Worm (Caenorhabditis elegans) whole organism, L1 larva: ENCODE measurements around the gene nuo-5.
A peak's percentile ranks its signal among the peaks of the same experiment; 100 is the strongest.

Experiments used
- C04F5.9 ChIP-seq: sonication (generic microtip); optimal IDR thresholded peaks from 2 replicates; lab custom pipeline; 2016; ENCODE audit warnings: missing genetic modification characterization, missing compliant biosample characterization
- C16A3.4 ChIP-seq: fragments of 150-350 bp; optimal IDR thresholded peaks from 2 replicates; lab custom pipeline; 2014; ENCODE audit warnings: missing biosample characterization, missing genetic modification characterization
- F16B12.6 ChIP-seq: fragments of 150-350 bp; optimal IDR thresholded peaks from 2 replicates; lab custom pipeline; 2014; ENCODE audit warnings: missing biosample characterization, missing genetic modification characterization
- Y116A8C.19 ChIP-seq: sonication (generic microtip); optimal IDR thresholded peaks from 2 replicates; lab custom pipeline; 2016; ENCODE audit warnings: missing compliant biosample characterization, missing genetic modification characterization, borderline replicate concordance
- alr-1 ChIP-seq: fragments of 200-800 bp; sonication (Bioruptor generic); optimal IDR thresholded peaks from 2 replicates; lab custom pipeline; 2018; ENCODE audit warnings: borderline replicate concordance, mild to moderate bottlenecking, missing genetic modification characterization, missing compliant biosample characterization
- aly-2 ChIP-seq: fragments of 150-350 bp; optimal IDR thresholded peaks from 2 replicates; lab custom pipeline; 2014; ENCODE audit warnings: missing biosample characterization, missing genetic modification characterization
- ceh-8 ChIP-seq: fragments of 200-800 bp; sonication (Bioruptor generic); optimal IDR thresholded peaks from 2 replicates; lab custom pipeline; 2018; ENCODE audit warnings: mild to moderate bottlenecking, missing genetic modification characterization, moderate library complexity, missing compliant biosample characterization
- ceh-82 ChIP-seq, 3 experiments: fragments of 150-350 bp in 1 of 3; sonication (generic microtip) in 2 of 3; optimal IDR thresholded peaks; 2 replicates each; lab custom pipeline; 2014 to 2017; ENCODE audit warnings: missing biosample characterization in 3 of 3, missing genetic modification characterization in 3 of 3
- dpl-1 ChIP-seq, 3 experiments: fragments of 150-350 bp in 2 of 3; sonication (generic microtip) in 1 of 3; optimal IDR thresholded peaks; 2 replicates each; lab custom pipeline; 2014 to 2017; ENCODE audit warnings: missing biosample characterization in 3 of 3, missing genetic modification characterization in 3 of 3, missing genetic modification reagents in 3 of 3
- efl-1 ChIP-seq, 4 experiments: fragments of 150-350 bp; optimal IDR thresholded peaks in 3 of 4; peaks in 1 of 4; 1 replicate in 1 of 4; 2 replicates in 3 of 4; lab custom pipeline; 2014; ENCODE audit warnings: missing biosample characterization in 2 of 4, missing genetic modification characterization in 2 of 4, missing genetic modification reagents in 2 of 4
- egl-13 ChIP-seq: sonication (generic microtip); optimal IDR thresholded peaks from 2 replicates; lab custom pipeline; 2016; ENCODE audit warnings: missing genotype, missing genetic modification reagents, missing genetic modification characterization, missing compliant biosample characterization
- elt-3 ChIP-seq, 6 experiments: fragments of 150-350 bp in 1 of 6; sonication (generic microtip); optimal IDR thresholded peaks; 2 replicates each; lab custom pipeline; 2017 to 2018; ENCODE audit warnings: missing biosample characterization in 6 of 6, missing genetic modification characterization in 6 of 6, inconsistent platforms in 1 of 6
- ets-5 ChIP-seq: fragments of 200-800 bp; sonication (Bioruptor generic); IDR thresholded peaks from 2 replicates; pipeline ENCODE4 v1.3.6; 2022; ENCODE audit warnings: missing genetic modification characterization, missing compliant biosample characterization
- fkh-10 ChIP-seq: sonication (generic microtip); optimal IDR thresholded peaks from 2 replicates; lab custom pipeline; 2017; ENCODE audit warnings: missing biosample characterization, missing genetic modification reagents, missing genetic modification characterization
- fkh-4 ChIP-seq: sonication (generic microtip); optimal IDR thresholded peaks from 2 replicates; lab custom pipeline; 2016; ENCODE audit warnings: missing compliant biosample characterization, missing genetic modification characterization, borderline replicate concordance
- fkh-8 ChIP-seq: sonication (generic microtip); optimal IDR thresholded peaks from 2 replicates; lab custom pipeline; 2016; ENCODE audit warnings: mild to moderate bottlenecking, missing genetic modification characterization, missing compliant biosample characterization
- hlh-17 ChIP-seq: fragments of 200-800 bp; sonication (Bioruptor generic); optimal IDR thresholded peaks from 2 replicates; lab custom pipeline; 2018; ENCODE audit warnings: missing genetic modification characterization, mild to moderate bottlenecking, missing compliant biosample characterization, moderate library complexity, borderline replicate concordance
- hpl-2 ChIP-seq: fragments of 150-350 bp; optimal IDR thresholded peaks from 2 replicates; lab custom pipeline; 2014; ENCODE audit warnings: missing biosample characterization, missing genetic modification reagents, missing genetic modification characterization
- irx-1 ChIP-seq: sonication (generic microtip); optimal IDR thresholded peaks from 2 replicates; lab custom pipeline; 2016; ENCODE audit warnings: missing genetic modification characterization, missing compliant biosample characterization
- lin-13 ChIP-seq: fragments of 150-350 bp; optimal IDR thresholded peaks from 2 replicates; lab custom pipeline; 2014; ENCODE audit warnings: missing biosample characterization, missing genetic modification reagents, missing genetic modification characterization
- lin-14 ChIP-seq: fragments of 200-800 bp; sonication (Bioruptor generic); optimal IDR thresholded peaks from 2 replicates; lab custom pipeline; 2018; ENCODE audit warnings: mild to moderate bottlenecking, missing genetic modification characterization, moderate library complexity, missing compliant biosample characterization
- lin-39 ChIP-seq: fragments of 150-350 bp; optimal IDR thresholded peaks from 2 replicates; lab custom pipeline; 2014; ENCODE audit warnings: missing biosample characterization, missing genetic modification reagents, missing genetic modification characterization
- lir-3 ChIP-seq: sonication (generic microtip); optimal IDR thresholded peaks from 2 replicates; lab custom pipeline; 2016; ENCODE audit warnings: mild to moderate bottlenecking, missing genetic modification characterization, moderate library complexity, missing compliant biosample characterization; ENCODE audit not compliant: poor library complexity
- lsy-2 ChIP-seq, 2 experiments: fragments of 150-350 bp; optimal IDR thresholded peaks; 2 replicates each; lab custom pipeline; 2014; ENCODE audit warnings: missing biosample characterization in 2 of 2, missing genetic modification characterization in 2 of 2
- mdl-1 ChIP-seq, 2 experiments: fragments of 150-350 bp; optimal IDR thresholded peaks; 2 replicates each; lab custom pipeline; 2014 to 2017; ENCODE audit warnings: missing biosample characterization in 2 of 2, missing genetic modification characterization in 2 of 2, inconsistent platforms in 1 of 2
- mef-2 ChIP-seq: fragments of 150-350 bp; optimal IDR thresholded peaks from 2 replicates; lab custom pipeline; 2014; ENCODE audit warnings: missing biosample characterization, missing genetic modification characterization
- nhr-20 ChIP-seq: sonication (generic microtip); optimal IDR thresholded peaks from 2 replicates; lab custom pipeline; 2016; ENCODE audit warnings: mild to moderate bottlenecking, missing genetic modification characterization, missing compliant biosample characterization
- nhr-237 ChIP-seq: fragments of 150-350 bp; optimal IDR thresholded peaks from 2 replicates; lab custom pipeline; 2014; ENCODE audit warnings: missing biosample characterization, missing genetic modification characterization
- nhr-28 ChIP-seq: fragments of 150-350 bp; optimal IDR thresholded peaks from 2 replicates; lab custom pipeline; 2014; ENCODE audit warnings: missing biosample characterization, missing genetic modification characterization
- nhr-47 ChIP-seq: sonication (generic microtip); optimal IDR thresholded peaks from 2 replicates; lab custom pipeline; 2016; ENCODE audit warnings: mild to moderate bottlenecking, missing genetic modification characterization, moderate library complexity, missing compliant biosample characterization
- nhr-71 ChIP-seq: sonication (generic microtip); optimal IDR thresholded peaks from 2 replicates; lab custom pipeline; 2016; ENCODE audit warnings: mild to moderate bottlenecking, missing genetic modification characterization, moderate library complexity, missing compliant biosample characterization
- nhr-76 ChIP-seq: sonication (generic microtip); optimal IDR thresholded peaks from 2 replicates; lab custom pipeline; 2017; ENCODE audit warnings: missing biosample characterization, missing genetic modification characterization
- nhr-77 ChIP-seq: fragments of 150-350 bp; optimal IDR thresholded peaks from 2 replicates; lab custom pipeline; 2014; ENCODE audit warnings: missing biosample characterization, missing genetic modification characterization
- nhr-85 ChIP-seq: sonication (generic microtip); peaks from one replicate; lab custom pipeline; 2016; ENCODE audit warnings: missing genetic modification characterization, inconsistent platforms, missing compliant biosample characterization
- pax-3 ChIP-seq: fragments of 200-800 bp; sonication (Bioruptor generic); optimal IDR thresholded peaks from 2 replicates; lab custom pipeline; 2018; ENCODE audit warnings: mild to moderate bottlenecking, missing genetic modification characterization, moderate library complexity, missing compliant biosample characterization
- snu-23 ChIP-seq: sonication (generic microtip); optimal IDR thresholded peaks from 2 replicates; lab custom pipeline; 2016; ENCODE audit warnings: missing genetic modification characterization, missing compliant biosample characterization
- swsn-7 ChIP-seq: sonication (generic microtip); optimal IDR thresholded peaks from 2 replicates; lab custom pipeline; 2016; ENCODE audit warnings: missing genetic modification characterization, missing compliant biosample characterization
- tbx-2 ChIP-seq: sonication (generic microtip); optimal IDR thresholded peaks from 2 replicates; lab custom pipeline; 2016; ENCODE audit warnings: missing genetic modification characterization, missing compliant biosample characterization
- unc-30 ChIP-seq: sonication (generic microtip); optimal IDR thresholded peaks from 2 replicates; lab custom pipeline; 2017; ENCODE audit warnings: missing biosample characterization, missing genetic modification characterization
- unc-62 ChIP-seq: fragments of 150-350 bp; optimal IDR thresholded peaks from 2 replicates; lab custom pipeline; 2014; ENCODE audit warnings: missing biosample characterization, missing genetic modification reagents, missing genetic modification characterization
- unc-86 ChIP-seq: sonication (generic microtip); optimal IDR thresholded peaks from 2 replicates; lab custom pipeline; 2016; ENCODE audit warnings: missing genetic modification characterization, missing compliant biosample characterization
- vab-15 ChIP-seq: sonication (generic microtip); optimal IDR thresholded peaks from 2 replicates; lab custom pipeline; 2017; ENCODE audit warnings: missing genotype, mild to moderate bottlenecking, missing genetic modification characterization, missing compliant biosample characterization
- xbp-1 ChIP-seq: sonication (generic microtip); optimal IDR thresholded peaks from 2 replicates; lab custom pipeline; 2016; ENCODE audit warnings: missing genetic modification characterization, missing compliant biosample characterization
- zag-1 ChIP-seq: fragments of 150-350 bp; optimal IDR thresholded peaks from 2 replicates; lab custom pipeline; 2014; ENCODE audit warnings: missing biosample characterization, missing genetic modification characterization
- ztf-11 ChIP-seq, 2 experiments: sonication (generic microtip); optimal IDR thresholded peaks; 2 replicates each; lab custom pipeline; 2016 to 2017; ENCODE audit warnings: missing genetic modification characterization in 2 of 2, missing biosample characterization in 1 of 2, missing compliant biosample characterization in 1 of 2
- ztf-4 ChIP-seq: fragments of 150-350 bp; optimal IDR thresholded peaks from 2 replicates; lab custom pipeline; 2014; ENCODE audit warnings: missing biosample characterization, missing genetic modification characterization

Gene nuo-5

ce11 chrV:2666600-2666999 is 32.2 kb upstream of the nuo-5 start, which contains the start of gene W02G9.4:
Gene W02G9.4, plus strand, starts transcription at chrV:2666900.
- TF ChIP-seq F16B12.6 (no peak), lir-3 (tag; lab: Kevin White, UChicago) (no peak), unc-30 (no peak), nhr-77 (tag; lab: Kevin White, UChicago) (no peak), fkh-4 (tag; lab: Kevin White, UChicago) (no peak), ets-5 (GFP tag; lab: Robert Waterston, UW) (no peak), dpl-1 (GFP tag; optimal IDR thresholded peaks at IDR 0.05; lab: Kevin White, UChicago) (no peak), pax-3 (tag; lab: Kevin White, UChicago) (no peak), vab-15 (tag; lab: Kevin White, UChicago) (no peak), swsn-7 (no peak), alr-1 (no peak), nhr-28 (tag; lab: Kevin White, UChicago) (no peak), mdl-1 (tag; optimal IDR thresholded peaks at IDR 0.05; lab: Kevin White, UChicago) (no peak), xbp-1 (tag; lab: Kevin White, UChicago) (no peak), nhr-47 (no peak), hlh-17 (no peak), fkh-8 (tag; lab: Kevin White, UChicago) (no peak), elt-3 (tag; optimal IDR thresholded peaks at IDR 0.05; lab: Kevin White, UChicago) (no peak)

DNA sequence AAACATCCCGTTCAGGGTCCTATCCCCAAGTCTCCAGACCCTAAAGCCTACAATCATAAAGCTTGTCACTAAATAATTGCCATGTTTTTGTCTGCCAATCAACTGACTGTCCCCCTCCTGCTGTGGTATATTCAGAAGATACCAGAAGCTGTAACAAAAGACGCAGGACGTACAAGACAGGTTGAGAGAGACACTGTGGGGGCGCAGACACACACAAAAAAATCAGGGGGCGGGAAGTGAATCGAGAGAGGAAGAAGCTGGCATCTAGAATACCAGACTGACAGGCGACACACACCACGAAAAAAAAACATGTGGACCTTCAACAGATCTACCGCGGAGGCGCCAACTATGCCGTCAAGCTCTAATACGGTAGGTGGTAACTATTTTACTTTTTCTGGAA is 27.6 kb upstream of the nuo-5 start, which contains the start of gene kel-8:
Gene kel-8 (plus strand): TSS at position 301 of the 400 bp plus-strand sequence.
- TF ChIP-seq mef-2 (tag; lab: Kevin White, UChicago) (no peak), efl-1 (optimal IDR thresholded peaks at IDR 0.05; lab: Kevin White, UChicago) (no peak), efl-1 (GFP tag; optimal IDR thresholded peaks at IDR 0.05 in 1 of 2; lab: Kevin White, UChicago) (peak in 1 of 2 experiments; percentile 50), hlh-17 (no peak), snu-23 (GFP tag; lab: Kevin White, UChicago) (no peak)

DNA sequence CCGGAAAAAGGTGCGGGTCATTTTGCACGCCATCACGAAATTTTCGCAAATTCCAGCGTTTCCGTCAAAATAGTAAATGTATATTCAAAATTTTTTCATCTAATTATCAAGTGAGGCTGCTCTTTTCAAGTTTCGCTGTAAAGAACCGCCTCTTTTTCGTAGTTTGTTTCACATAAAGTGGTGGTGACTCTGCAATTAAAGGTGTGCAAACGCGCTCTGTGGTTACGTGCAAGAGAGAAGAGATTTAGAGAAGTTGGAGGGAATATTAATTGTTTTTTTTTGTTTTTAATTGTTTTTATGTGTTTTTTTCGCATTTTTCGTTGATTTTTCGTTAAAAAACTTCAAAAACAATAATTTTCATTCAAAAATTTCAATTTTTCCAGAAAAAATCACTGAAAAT is 26.2 kb upstream of the nuo-5 start, which contains the start of gene W02G9.3:
Gene W02G9.3 (plus strand): TSS at position 384 of the 400 bp plus-strand sequence.
- TF ChIP-seq hpl-2 (GFP tag; lab: Kevin White, UChicago): no peak
- TF ChIP-seq nhr-28 (tag; lab: Kevin White, UChicago): no peak
- peak; percentile 69 for TF ChIP-seq nhr-77 (tag; lab: Kevin White, UChicago)
- peak; percentile 78 for TF ChIP-seq tbx-2
- TF ChIP-seq dpl-1 (GFP tag; optimal IDR thresholded peaks at IDR 0.05; lab: Kevin White, UChicago): peak; percentile 83 to 91 (median 89)
- peak; percentile 99 for TF ChIP-seq vab-15 (tag; lab: Kevin White, UChicago)
- TF ChIP-seq ztf-4 (tag; lab: Kevin White, UChicago): peak; percentile 40
- peak; percentile 74 for TF ChIP-seq pax-3 (tag; lab: Kevin White, UChicago)
- peak in 1 of 6 experiments; percentile 66 for TF ChIP-seq elt-3 (tag; optimal IDR thresholded peaks at IDR 0.05; lab: Kevin White, UChicago)
- peak; percentile 87 to 91 for TF ChIP-seq lsy-2 (tag; optimal IDR thresholded peaks at IDR 0.05; lab: Kevin White, UChicago)
- TF ChIP-seq Y116A8C.19 (tag; lab: Kevin White, UChicago): no peak
- peak; percentile 82 for TF ChIP-seq lin-13
- TF ChIP-seq nhr-71 (tag; lab: Kevin White, UChicago): peak; percentile 92
- peak; percentile 63 for TF ChIP-seq aly-2 (tag; lab: Kevin White, UChicago)
- peak; percentile 33 for TF ChIP-seq ceh-8
- TF ChIP-seq unc-30: no peak
- no peak for TF ChIP-seq zag-1 (tag; lab: Kevin White, UChicago)
- peak; percentile 89 for TF ChIP-seq nhr-85 (tag; lab: Kevin White, UChicago)
- TF ChIP-seq unc-86 (tag; lab: Kevin White, UChicago): peak; percentile 66
- peak; percentile 17 for TF ChIP-seq egl-13
- no peak for TF ChIP-seq C04F5.9 (tag; lab: Kevin White, UChicago)
- TF ChIP-seq irx-1 (tag; lab: Kevin White, UChicago): peak; percentile 69
- peak; percentile 85 for TF ChIP-seq lin-14 (GFP tag; lab: Kevin White, UChicago)
- peak in 1 of 2 experiments; percentile 61 for TF ChIP-seq mdl-1 (tag; optimal IDR thresholded peaks at IDR 0.05; lab: Kevin White, UChicago)
- TF ChIP-seq lin-39 (tag; lab: Kevin White, UChicago): peak; percentile 80
- peak; percentile 49 for TF ChIP-seq fkh-10
- TF ChIP-seq ztf-11 (tag; optimal IDR thresholded peaks at IDR 0.05; lab: Kevin White, UChicago): peak in 1 of 2 experiments; percentile 40
- peak; percentile 45 for TF ChIP-seq F16B12.6
- TF ChIP-seq ceh-82 (tag; optimal IDR thresholded peaks at IDR 0.05; lab: Kevin White, UChicago): peak; percentile 66 to 89 (median 81)
- peak; percentile 89 for TF ChIP-seq C16A3.4 (tag; lab: Kevin White, UChicago)
- TF ChIP-seq ets-5 (GFP tag; lab: Robert Waterston, UW): no peak
- TF ChIP-seq snu-23 (GFP tag; lab: Kevin White, UChicago): peak; percentile 89
- no peak for TF ChIP-seq nhr-76
- TF ChIP-seq unc-62: no peak
- peak; percentile 80 for TF ChIP-seq swsn-7
- TF ChIP-seq mef-2 (tag; lab: Kevin White, UChicago): no peak
- TF ChIP-seq xbp-1 (tag; lab: Kevin White, UChicago): peak; percentile 78
- peak; percentile 55 for TF ChIP-seq nhr-237 (tag; lab: Kevin White, UChicago)
- peak; percentile 76 for TF ChIP-seq nhr-20
